Fruit fly (Drosophila melanogaster) whole organism, prepupa: ENCODE measurements around the gene CG31029.

Experiments
- Blimp-1 ChIP-seq: fragments of 200-800 bp; sonication (Bioruptor generic); optimal IDR thresholded peaks from 3 replicates; lab custom pipeline; 2017; ENCODE audit warnings: missing biosample characterization, missing genetic modification characterization, mild to moderate bottlenecking, moderate library complexity, missing genetic modification reagents
- CG10631 ChIP-seq: fragments of 200-800 bp; sonication (Bioruptor generic); optimal IDR thresholded peaks from 2 replicates; lab custom pipeline; 2016; ENCODE audit warnings: missing biosample characterization, missing genetic modification characterization
- CG10669 ChIP-seq: fragments of 200-800 bp; sonication (Bioruptor generic); optimal IDR thresholded peaks from 3 replicates; lab custom pipeline; 2018; ENCODE audit warnings: missing biosample characterization, mild to moderate bottlenecking, missing genetic modification characterization, moderate library complexity
- CG11294 ChIP-seq: fragments of 200-800 bp; sonication (Bioruptor generic); IDR thresholded peaks from 2 replicates; pipeline ENCODE4 v1.3.6; 2022; ENCODE audit warnings: missing biosample characterization, missing genetic modification characterization
- CG11762 ChIP-seq: fragments of 200-800 bp; sonication (Bioruptor generic); optimal IDR thresholded peaks from 3 replicates; lab custom pipeline; 2016; ENCODE audit warnings: missing biosample characterization, missing genetic modification characterization; ENCODE audit not compliant: insufficient read depth
- CG15336 ChIP-seq: fragments of 200-800 bp; sonication (Bioruptor generic); IDR thresholded peaks from 2 replicates; pipeline ENCODE4 v1.3.6; 2022; ENCODE audit warnings: missing biosample characterization, missing genetic modification characterization
- CG1621 ChIP-seq: fragments of 200-800 bp; sonication (Bioruptor generic); optimal IDR thresholded peaks from 3 replicates; lab custom pipeline; 2018; ENCODE audit warnings: missing biosample characterization, mild to moderate bottlenecking, missing genetic modification characterization
- CG31627 ChIP-seq: fragments of 200-800 bp; sonication (Bioruptor generic); optimal IDR thresholded peaks from 3 replicates; lab custom pipeline; 2016; ENCODE audit warnings: missing biosample characterization, missing genetic modification characterization
- CG32006 ChIP-seq: fragments of 200-800 bp; sonication (Bioruptor generic); optimal IDR thresholded peaks from 3 replicates; lab custom pipeline; 2017; ENCODE audit warnings: missing biosample characterization, mild to moderate bottlenecking, missing genetic modification characterization
- CG3919 ChIP-seq: fragments of 200-800 bp; sonication (Bioruptor generic); optimal IDR thresholded peaks from 3 replicates; lab custom pipeline; 2016; ENCODE audit warnings: missing biosample characterization, missing genetic modification characterization
- CG4318 ChIP-seq: fragments of 200-800 bp; sonication (Bioruptor generic); optimal IDR thresholded peaks from 3 replicates; lab custom pipeline; 2017; ENCODE audit warnings: missing biosample characterization, mild to moderate bottlenecking, missing genetic modification characterization
- CG6163 ChIP-seq: fragments of 200-800 bp; sonication (Bioruptor generic); IDR thresholded peaks from 3 replicates; pipeline ENCODE4 v1.3.6; 2022; ENCODE audit warnings: missing biosample characterization, missing genetic modification characterization
- CG6276 ChIP-seq: fragments of 200-800 bp; sonication (Bioruptor generic); optimal IDR thresholded peaks from 2 replicates; lab custom pipeline; 2017; ENCODE audit warnings: missing biosample characterization, mild to moderate bottlenecking, missing genetic modification characterization
- CG6792 ChIP-seq: fragments of 200-800 bp; sonication (Bioruptor generic); optimal IDR thresholded peaks from 3 replicates; lab custom pipeline; 2016; ENCODE audit warnings: missing biosample characterization, missing genetic modification characterization
- CG6808 ChIP-seq: fragments of 200-800 bp; sonication (Bioruptor generic); optimal IDR thresholded peaks from 3 replicates; lab custom pipeline; 2017; ENCODE audit warnings: missing biosample characterization, missing genetic modification characterization, mild to moderate bottlenecking, moderate library complexity, missing genetic modification reagents
- CG8319 ChIP-seq: fragments of 200-800 bp; sonication (Bioruptor generic); optimal IDR thresholded peaks from 3 replicates; lab custom pipeline; 2016; ENCODE audit warnings: missing biosample characterization, missing genetic modification characterization
- CG8632 ChIP-seq: fragments of 200-800 bp; sonication (Bioruptor generic); optimal IDR thresholded peaks from 3 replicates; lab custom pipeline; 2016; ENCODE audit warnings: missing biosample characterization, missing genetic modification characterization
- CG9139 ChIP-seq: fragments of 200-800 bp; sonication (Bioruptor generic); optimal IDR thresholded peaks from 3 replicates; lab custom pipeline; 2017; ENCODE audit warnings: missing biosample characterization, mild to moderate bottlenecking, missing genetic modification characterization
- Eip93F ChIP-seq: fragments of 200-800 bp; sonication (Bioruptor generic); optimal IDR thresholded peaks from 2 replicates; lab custom pipeline; 2016; ENCODE audit warnings: missing biosample characterization, mild to moderate bottlenecking, missing genetic modification characterization
- Ets21C ChIP-seq: fragments of 200-800 bp; sonication (Bioruptor generic); optimal IDR thresholded peaks from 3 replicates; lab custom pipeline; 2016; ENCODE audit warnings: missing biosample characterization, missing genetic modification characterization
- Hr38 ChIP-seq: sonication (Bioruptor generic); optimal IDR thresholded peaks from 2 replicates; lab custom pipeline; 2016; ENCODE audit warnings: missing biosample characterization, missing genetic modification characterization
- Hr39 ChIP-seq: fragments of 200-800 bp; sonication (Bioruptor generic); optimal IDR thresholded peaks from 2 replicates; lab custom pipeline; 2016; ENCODE audit warnings: missing biosample characterization, missing genetic modification characterization
- Hr4 ChIP-seq: fragments of 200-800 bp; sonication (Bioruptor generic); optimal IDR thresholded peaks from 3 replicates; lab custom pipeline; 2016; ENCODE audit warnings: missing biosample characterization, missing genetic modification characterization
- Smox ChIP-seq: fragments of 200-800 bp; sonication (Bioruptor generic); optimal IDR thresholded peaks from 3 replicates; lab custom pipeline; 2016; ENCODE audit warnings: missing biosample characterization, missing genetic modification characterization
- Sox102F ChIP-seq: fragments of 200-800 bp; sonication (Bioruptor generic); optimal IDR thresholded peaks from 2 replicates; lab custom pipeline; 2016; ENCODE audit warnings: missing biosample characterization, mild to moderate bottlenecking, missing genetic modification characterization
- Sox15 ChIP-seq: fragments of 200-800 bp; sonication (Bioruptor generic); optimal IDR thresholded peaks from 3 replicates; lab custom pipeline; 2016; ENCODE audit warnings: missing biosample characterization, missing genetic modification characterization
- achi ChIP-seq: fragments of 200-800 bp; sonication (Bioruptor generic); optimal IDR thresholded peaks from 3 replicates; lab custom pipeline; 2016; ENCODE audit warnings: missing biosample characterization, missing genetic modification characterization
- dac ChIP-seq: fragments of 200-800 bp; sonication (Bioruptor generic); optimal IDR thresholded peaks from 2 replicates; lab custom pipeline; 2017; ENCODE audit warnings: missing biosample characterization, mild to moderate bottlenecking, missing genetic modification characterization
- dsx ChIP-seq: fragments of 200-800 bp; optimal IDR thresholded peaks from 3 replicates; lab custom pipeline; 2019; ENCODE audit warnings: missing biosample characterization, mild to moderate bottlenecking, missing genetic modification characterization, moderate library complexity; ENCODE audit not compliant: poor library complexity, severe bottlenecking
- fd85E ChIP-seq: fragments of 200-800 bp; sonication (Bioruptor generic); optimal IDR thresholded peaks from 3 replicates; lab custom pipeline; 2016; ENCODE audit warnings: missing biosample characterization, missing genetic modification characterization
- fkh ChIP-seq: fragments of 200-800 bp; sonication (Bioruptor generic); optimal IDR thresholded peaks from 3 replicates; lab custom pipeline; 2017; ENCODE audit warnings: missing biosample characterization, mild to moderate bottlenecking, missing genetic modification characterization, moderate library complexity
- lz ChIP-seq: fragments of 200-800 bp; sonication (Bioruptor generic); optimal IDR thresholded peaks from 3 replicates; lab custom pipeline; 2016; ENCODE audit warnings: missing biosample characterization, missing genetic modification characterization
- net ChIP-seq: fragments of 200-800 bp; sonication (Bioruptor generic); optimal IDR thresholded peaks from 3 replicates; lab custom pipeline; 2016; ENCODE audit warnings: missing biosample characterization, missing genetic modification characterization
- pdm3 ChIP-seq: fragments of 200-800 bp; sonication (Bioruptor generic); optimal IDR thresholded peaks from 3 replicates; lab custom pipeline; 2016; ENCODE audit warnings: missing biosample characterization, missing genetic modification characterization
- salr ChIP-seq, 2 experiments: fragments of 200-800 bp; sonication (Bioruptor generic); optimal IDR thresholded peaks; 3 replicates each; lab custom pipeline; 2016 to 2018; ENCODE audit warnings: missing biosample characterization in 2 of 2, missing genetic modification characterization in 2 of 2, mild to moderate bottlenecking in 1 of 2
- spab ChIP-seq: fragments of 200-800 bp; sonication (Bioruptor generic); optimal IDR thresholded peaks from 2 replicates; lab custom pipeline; 2017; ENCODE audit warnings: missing biosample characterization, mild to moderate bottlenecking, missing genetic modification characterization, missing genetic modification reagents
- ss ChIP-seq, 2 experiments: fragments of 200-800 bp; sonication (Bioruptor generic); optimal IDR thresholded peaks; 2 replicates in 1 of 2; 3 replicates in 1 of 2; lab custom pipeline; 2017 to 2018; ENCODE audit warnings: mild to moderate bottlenecking in 2 of 2, missing biosample characterization in 2 of 2, missing genetic modification characterization in 2 of 2, moderate library complexity in 1 of 2
- svp ChIP-seq: fragments of 200-800 bp; sonication (Bioruptor generic); peaks from one replicate; lab custom pipeline; 2016; ENCODE audit warnings: missing biosample characterization, missing genetic modification characterization
- topi ChIP-seq: fragments of 200-800 bp; sonication (Bioruptor generic); optimal IDR thresholded peaks from 3 replicates; lab custom pipeline; 2016; ENCODE audit warnings: missing biosample characterization, missing genetic modification characterization

CG31029 gene

DNA sequence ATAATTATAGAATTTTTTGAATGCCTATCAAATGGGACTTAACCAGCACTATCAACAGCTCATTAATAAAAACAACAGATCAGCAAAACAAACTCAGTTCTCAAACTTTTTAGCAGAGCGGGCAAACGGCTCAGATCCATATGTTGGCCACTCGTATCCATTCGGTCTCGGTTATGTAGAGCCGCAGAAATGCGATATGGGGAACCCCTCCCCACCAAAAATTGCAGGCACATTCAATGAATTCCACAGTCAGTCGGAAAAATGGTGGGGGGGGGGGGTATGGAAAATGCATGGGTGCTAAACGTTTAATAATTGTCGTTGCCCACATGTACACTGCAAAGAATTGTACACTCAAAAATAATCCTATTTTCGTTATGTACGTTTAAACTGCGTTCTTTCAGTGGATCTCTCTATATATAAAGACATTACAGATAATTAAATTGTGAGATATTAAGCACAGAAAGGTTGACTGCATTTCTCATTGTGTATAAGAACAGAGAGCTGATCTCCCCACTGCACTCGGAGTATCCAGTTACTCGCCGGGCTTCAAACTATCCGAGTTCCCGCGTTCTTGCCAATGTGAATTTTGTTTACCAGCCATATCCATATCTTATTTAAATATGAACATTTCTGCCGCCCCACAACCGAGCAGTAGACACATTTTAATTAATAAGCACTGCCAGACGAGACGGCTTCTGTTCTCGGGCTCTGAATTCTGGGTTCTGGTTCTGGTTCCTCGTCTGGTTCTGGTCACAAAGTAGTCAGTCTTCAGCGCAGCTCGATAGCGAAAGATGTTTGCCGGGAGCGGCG lies 19.3 kb upstream of the CG31029 start, which contains the start of gene CG15529 (continued):
- peak; percentile 60 for TF ChIP-seq pdm3 (GFP tag; lab: Kevin White, UChicago)
- TF ChIP-seq Smox (GFP tag; lab: Kevin White, UChicago), result peak; percentile 25
- TF ChIP-seq CG4318 (GFP tag; lab: Kevin White, UChicago), result no peak
- TF ChIP-seq Ets21C (GFP tag; lab: Kevin White, UChicago), result peak; percentile 5
- TF ChIP-seq CG10669, result peak; percentile 72
- peak; percentile 53 for TF ChIP-seq net
- TF ChIP-seq CG6792 (GFP tag; lab: Kevin White, UChicago), result peak; percentile 35
- TF ChIP-seq Blimp-1 (GFP tag; lab: Kevin White, UChicago), result no peak
- peak; percentile 57 for TF ChIP-seq achi (GFP tag; lab: Kevin White, UChicago)
- TF ChIP-seq Hr4 (GFP tag; lab: Kevin White, UChicago), result peak; percentile 38
- no peak for TF ChIP-seq Eip93F
- peak; percentile 51 for TF ChIP-seq dsx
- no peak for TF ChIP-seq topi (GFP tag; lab: Kevin White, UChicago)
- peak; percentile 68 for TF ChIP-seq spab
- no peak for TF ChIP-seq fkh (GFP tag; lab: Kevin White, UChicago)
- peak; percentile 58 for TF ChIP-seq CG10631 (GFP tag; lab: Kevin White, UChicago)
- TF ChIP-seq CG3919 (GFP tag; lab: Kevin White, UChicago), result peak; percentile 69
- peak; percentile 40 to 51 for TF ChIP-seq salr (GFP tag; optimal IDR thresholded peaks at IDR 0.05; lab: Kevin White, UChicago)
- TF ChIP-seq dac, result peak; percentile 7
- TF ChIP-seq CG32006, result peak; percentile 61
- TF ChIP-seq CG31627 (GFP tag; lab: Kevin White, UChicago), result peak; percentile 26
- no peak for TF ChIP-seq svp (GFP tag; lab: Kevin White, UChicago)
- TF ChIP-seq CG15336 (GFP tag; lab: Robert Waterston, UW), result peak; percentile 79
- TF ChIP-seq CG11762 (GFP tag; lab: Kevin White, UChicago), result peak; percentile 38

DNA sequence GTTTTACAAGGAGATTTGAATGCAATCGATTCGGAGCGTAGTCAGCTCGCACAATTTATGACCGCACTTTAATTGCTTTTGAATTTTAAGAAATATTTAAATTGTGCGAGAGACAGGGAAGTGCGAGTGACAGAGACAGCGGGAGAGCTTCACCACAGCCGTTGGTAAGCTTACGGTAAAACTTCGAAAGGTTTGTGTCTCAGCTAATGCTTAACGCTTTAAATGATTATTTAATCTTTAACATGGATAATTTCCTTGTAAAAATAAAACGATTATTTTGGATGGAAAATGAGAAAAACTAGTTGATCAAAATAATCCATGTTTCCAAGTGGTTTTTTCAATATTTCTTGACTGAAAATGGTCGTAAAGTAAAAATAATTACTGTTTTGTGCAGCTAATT lies 18.4 kb upstream of the CG31029 start:
- TF ChIP-seq CG6808 (GFP tag; lab: Kevin White, UChicago) (no peak), Sox102F (GFP tag; lab: Kevin White, UChicago) (no peak), Hr39 (GFP tag; lab: Kevin White, UChicago) (no peak), CG32006 (no peak), Eip93F (no peak)

DNA sequence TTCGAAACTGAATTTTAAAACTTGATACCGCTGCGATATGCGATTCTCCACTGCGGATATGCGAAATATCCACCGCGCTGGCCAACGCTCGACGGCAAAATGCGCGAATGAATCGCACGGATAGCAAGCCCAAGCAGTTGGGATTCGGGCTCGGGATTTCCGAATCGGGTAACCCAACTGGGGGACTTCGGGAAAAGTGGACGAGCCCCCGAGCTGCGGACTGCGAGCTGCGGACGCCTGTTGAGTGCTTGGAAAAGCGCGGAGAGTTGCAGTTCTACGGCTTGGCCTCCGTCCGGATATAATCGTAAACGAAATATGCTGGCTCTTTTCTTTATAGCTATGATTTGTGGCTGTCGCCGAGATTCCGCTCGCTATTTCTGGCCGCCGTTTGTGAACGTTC lies 17.3 kb upstream of the CG31029 start, which contains the start of gene AdoR:
Gene AdoR (minus strand): TSS at position 101 of the 400 bp plus-strand sequence.
- no peak for TF ChIP-seq CG8632 (GFP tag; lab: Kevin White, UChicago)
- no peak for TF ChIP-seq CG15336 (GFP tag; lab: Robert Waterston, UW)
- no peak for TF ChIP-seq Blimp-1 (GFP tag; lab: Kevin White, UChicago)

DNA sequence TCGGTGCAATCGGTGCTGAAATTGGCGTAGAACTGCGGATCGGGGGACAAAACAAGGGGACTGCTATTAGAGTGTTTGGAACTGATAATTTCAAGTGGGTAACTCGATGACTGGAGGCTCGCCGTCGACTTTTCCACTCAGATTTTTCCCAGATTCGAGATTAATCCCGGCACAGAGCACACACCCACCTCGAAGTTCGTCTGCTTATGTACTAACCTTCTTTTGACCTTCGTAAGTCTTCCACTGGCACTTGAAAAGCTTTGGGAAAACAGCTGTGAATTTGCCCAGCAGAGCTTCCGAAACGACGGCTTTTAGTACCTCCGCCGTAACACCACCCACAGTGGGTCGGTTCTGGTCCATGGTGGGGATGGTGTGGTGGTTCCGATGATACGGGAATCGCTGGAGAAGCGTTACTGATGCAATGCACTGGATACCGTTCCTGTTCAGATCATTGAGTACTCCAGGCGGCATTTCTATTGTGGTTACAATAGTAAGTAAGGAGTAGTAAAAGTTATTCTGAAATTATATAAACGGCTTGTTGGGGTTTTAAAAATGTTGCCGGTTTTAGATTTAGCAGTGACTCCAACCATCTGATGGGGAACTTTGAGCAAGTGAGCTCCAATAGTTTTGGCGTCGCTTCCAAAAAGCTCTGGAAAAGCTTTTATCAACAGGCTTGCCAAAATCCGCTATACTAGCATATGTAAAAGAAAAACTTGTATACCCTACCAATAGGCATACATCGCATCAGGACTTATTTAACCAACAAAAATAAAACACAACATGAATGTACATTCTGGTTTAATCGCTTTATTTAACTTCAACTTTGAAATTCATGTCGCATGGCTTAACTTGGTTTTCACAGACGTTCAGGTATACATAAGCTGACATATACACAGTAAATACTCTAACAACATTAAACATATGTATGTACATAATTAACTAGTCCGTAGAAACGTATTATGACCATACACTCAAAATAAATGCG lies 2.2 kb upstream of the CG31029 start, which contains the start of gene Tpi:
Gene Tpi (minus strand): TSS at position 537 of the 985 bp plus-strand sequence.
- TF ChIP-seq Sox15 (GFP tag; lab: Kevin White, UChicago), result peak; percentile 27
- peak; percentile 50 for TF ChIP-seq CG6792 (GFP tag; lab: Kevin White, UChicago)
- TF ChIP-seq Blimp-1 (GFP tag; lab: Kevin White, UChicago), result no peak
- no peak for TF ChIP-seq spab
- no peak for TF ChIP-seq CG11762 (GFP tag; lab: Kevin White, UChicago)
- TF ChIP-seq CG6163, result peak; percentile 66
- TF ChIP-seq CG4318 (GFP tag; lab: Kevin White, UChicago), result no peak
- TF ChIP-seq Hr4 (GFP tag; lab: Kevin White, UChicago), result peak; percentile 86
- TF ChIP-seq ss (GFP tag; optimal IDR thresholded peaks at IDR 0.05; lab: Kevin White, UChicago), result no peak
- TF ChIP-seq CG32006, result peak; percentile 73
- no peak for TF ChIP-seq CG6276 (GFP tag; lab: Kevin White, UChicago)
- TF ChIP-seq fkh (GFP tag; lab: Kevin White, UChicago), result no peak
- peak; percentile 19 for TF ChIP-seq CG8319
- TF ChIP-seq CG11294 (GFP tag; lab: Robert Waterston, UW), result no peak
- TF ChIP-seq Hr38 (GFP tag; lab: Kevin White, UChicago), result no peak
- no peak for TF ChIP-seq CG6808 (GFP tag; lab: Kevin White, UChicago)
- no peak for TF ChIP-seq fd85E (GFP tag; lab: Kevin White, UChicago)
- TF ChIP-seq CG9139 (GFP tag; lab: Kevin White, UChicago), result no peak
- peak; percentile 34 for TF ChIP-seq CG8632 (GFP tag; lab: Kevin White, UChicago)
- peak; percentile 70 for TF ChIP-seq net
- peak; percentile 65 for TF ChIP-seq lz
- no peak for TF ChIP-seq dac
- TF ChIP-seq topi (GFP tag; lab: Kevin White, UChicago), result peak; percentile 43
- peak; percentile 72 for TF ChIP-seq CG1621 (tag; lab: Kevin White, UChicago)
- TF ChIP-seq Hr39 (GFP tag; lab: Kevin White, UChicago), result peak; percentile 69
